Fruit fly (Drosophila melanogaster) whole organism, prepupa: Measurements from ENCODE around the gene Trs20.

Experiments used
- CG10631 ChIP-seq: fragments of 200-800 bp; sonication (Bioruptor generic); optimal IDR thresholded peaks from 2 replicates; lab custom pipeline; 2016; ENCODE audit warnings: missing biosample characterization, missing genetic modification characterization
- CG15336 ChIP-seq: fragments of 200-800 bp; sonication (Bioruptor generic); IDR thresholded peaks from 2 replicates; pipeline ENCODE4 v1.3.6; 2022; ENCODE audit warnings: missing biosample characterization, missing genetic modification characterization
- CG1621 ChIP-seq: fragments of 200-800 bp; sonication (Bioruptor generic); optimal IDR thresholded peaks from 3 replicates; lab custom pipeline; 2018; ENCODE audit warnings: missing biosample characterization, mild to moderate bottlenecking, missing genetic modification characterization
- CG3919 ChIP-seq: fragments of 200-800 bp; sonication (Bioruptor generic); optimal IDR thresholded peaks from 3 replicates; lab custom pipeline; 2016; ENCODE audit warnings: missing biosample characterization, missing genetic modification characterization
- CG6163 ChIP-seq: fragments of 200-800 bp; sonication (Bioruptor generic); IDR thresholded peaks from 3 replicates; pipeline ENCODE4 v1.3.6; 2022; ENCODE audit warnings: missing biosample characterization, missing genetic modification characterization
- CG6276 ChIP-seq: fragments of 200-800 bp; sonication (Bioruptor generic); optimal IDR thresholded peaks from 2 replicates; lab custom pipeline; 2017; ENCODE audit warnings: missing biosample characterization, mild to moderate bottlenecking, missing genetic modification characterization
- CG6808 ChIP-seq: fragments of 200-800 bp; sonication (Bioruptor generic); optimal IDR thresholded peaks from 3 replicates; lab custom pipeline; 2017; ENCODE audit warnings: missing biosample characterization, missing genetic modification characterization, mild to moderate bottlenecking, moderate library complexity, missing genetic modification reagents
- CG8119 ChIP-seq: fragments of 200-800 bp; sonication (Bioruptor generic); IDR thresholded peaks from 3 replicates; pipeline ENCODE4 v1.3.6; 2022; ENCODE audit warnings: missing biosample characterization, missing genetic modification characterization
- CG8319 ChIP-seq: fragments of 200-800 bp; sonication (Bioruptor generic); optimal IDR thresholded peaks from 3 replicates; lab custom pipeline; 2016; ENCODE audit warnings: missing biosample characterization, missing genetic modification characterization
- Eip78C ChIP-seq: fragments of 200-800 bp; sonication (Bioruptor generic); peaks from one replicate; lab custom pipeline; 2016; ENCODE audit warnings: missing biosample characterization, missing genetic modification characterization
- Ets96B ChIP-seq: fragments of 200-800 bp; optimal IDR thresholded peaks from 2 replicates; lab custom pipeline; 2019; ENCODE audit warnings: missing biosample characterization, mild to moderate bottlenecking, missing genetic modification characterization, moderate library complexity
- Gug ChIP-seq: fragments of 200-800 bp; sonication (Bioruptor generic); IDR thresholded peaks from 2 replicates; pipeline ENCODE4 v1.3.6; 2022; ENCODE audit warnings: missing biosample characterization, missing genetic modification characterization
- Hr38 ChIP-seq: sonication (Bioruptor generic); optimal IDR thresholded peaks from 2 replicates; lab custom pipeline; 2016; ENCODE audit warnings: missing biosample characterization, missing genetic modification characterization
- Hr39 ChIP-seq: fragments of 200-800 bp; sonication (Bioruptor generic); optimal IDR thresholded peaks from 2 replicates; lab custom pipeline; 2016; ENCODE audit warnings: missing biosample characterization, missing genetic modification characterization
- Hr4 ChIP-seq: fragments of 200-800 bp; sonication (Bioruptor generic); optimal IDR thresholded peaks from 3 replicates; lab custom pipeline; 2016; ENCODE audit warnings: missing biosample characterization, missing genetic modification characterization
- Lpt ChIP-seq: fragments of 200-800 bp; sonication (Bioruptor generic); optimal IDR thresholded peaks from 3 replicates; lab custom pipeline; 2016; ENCODE audit warnings: missing biosample characterization, missing genetic modification characterization
- Met ChIP-seq: fragments of 200-800 bp; sonication (Bioruptor generic); optimal IDR thresholded peaks from 3 replicates; lab custom pipeline; 2016; ENCODE audit warnings: missing biosample characterization, missing genetic modification characterization
- OdsH ChIP-seq: fragments of 200-800 bp; sonication (Bioruptor generic); optimal IDR thresholded peaks from 3 replicates; lab custom pipeline; 2016; ENCODE audit warnings: missing biosample characterization, missing genetic modification characterization
- Sox15 ChIP-seq: fragments of 200-800 bp; sonication (Bioruptor generic); optimal IDR thresholded peaks from 3 replicates; lab custom pipeline; 2016; ENCODE audit warnings: missing biosample characterization, missing genetic modification characterization
- achi ChIP-seq: fragments of 200-800 bp; sonication (Bioruptor generic); optimal IDR thresholded peaks from 3 replicates; lab custom pipeline; 2016; ENCODE audit warnings: missing biosample characterization, missing genetic modification characterization
- acj6 ChIP-seq: fragments of 200-800 bp; sonication (Bioruptor generic); optimal IDR thresholded peaks from 3 replicates; lab custom pipeline; 2016; ENCODE audit warnings: missing biosample characterization, missing genetic modification characterization
- cyc ChIP-seq: fragments of 200-800 bp; sonication (Bioruptor generic); optimal IDR thresholded peaks from 3 replicates; lab custom pipeline; 2016; ENCODE audit warnings: missing biosample characterization, missing genetic modification characterization
- dac ChIP-seq: fragments of 200-800 bp; sonication (Bioruptor generic); optimal IDR thresholded peaks from 2 replicates; lab custom pipeline; 2017; ENCODE audit warnings: missing biosample characterization, mild to moderate bottlenecking, missing genetic modification characterization
- eg ChIP-seq: fragments of 200-800 bp; sonication (Bioruptor generic); IDR thresholded peaks from 3 replicates; pipeline ENCODE4 v1.3.6; 2022; ENCODE audit warnings: missing biosample characterization, missing genetic modification characterization
- esn ChIP-seq: fragments of 200-800 bp; sonication (Bioruptor generic); optimal IDR thresholded peaks from 2 replicates; lab custom pipeline; 2016; ENCODE audit warnings: missing biosample characterization, mild to moderate bottlenecking, missing genetic modification characterization, moderate library complexity
- fd59A ChIP-seq: fragments of 200-800 bp; sonication (Bioruptor generic); optimal IDR thresholded peaks from 2 replicates; lab custom pipeline; 2017; ENCODE audit warnings: missing biosample characterization, mild to moderate bottlenecking, missing genetic modification characterization, missing genetic modification reagents
- fd85E ChIP-seq: fragments of 200-800 bp; sonication (Bioruptor generic); optimal IDR thresholded peaks from 3 replicates; lab custom pipeline; 2016; ENCODE audit warnings: missing biosample characterization, missing genetic modification characterization
- pdm3 ChIP-seq: fragments of 200-800 bp; sonication (Bioruptor generic); optimal IDR thresholded peaks from 3 replicates; lab custom pipeline; 2016; ENCODE audit warnings: missing biosample characterization, missing genetic modification characterization
- salr ChIP-seq, 2 experiments: fragments of 200-800 bp; sonication (Bioruptor generic); optimal IDR thresholded peaks; 3 replicates each; lab custom pipeline; 2016 to 2018; ENCODE audit warnings: missing biosample characterization in 2 of 2, missing genetic modification characterization in 2 of 2, mild to moderate bottlenecking in 1 of 2
- spab ChIP-seq: fragments of 200-800 bp; sonication (Bioruptor generic); optimal IDR thresholded peaks from 2 replicates; lab custom pipeline; 2017; ENCODE audit warnings: missing biosample characterization, mild to moderate bottlenecking, missing genetic modification characterization, missing genetic modification reagents
- ss ChIP-seq, 2 experiments: fragments of 200-800 bp; sonication (Bioruptor generic); optimal IDR thresholded peaks; 2 replicates in 1 of 2; 3 replicates in 1 of 2; lab custom pipeline; 2017 to 2018; ENCODE audit warnings: mild to moderate bottlenecking in 2 of 2, missing biosample characterization in 2 of 2, missing genetic modification characterization in 2 of 2, moderate library complexity in 1 of 2
- svp ChIP-seq: fragments of 200-800 bp; sonication (Bioruptor generic); peaks from one replicate; lab custom pipeline; 2016; ENCODE audit warnings: missing biosample characterization, missing genetic modification characterization
- topi ChIP-seq: fragments of 200-800 bp; sonication (Bioruptor generic); optimal IDR thresholded peaks from 3 replicates; lab custom pipeline; 2016; ENCODE audit warnings: missing biosample characterization, missing genetic modification characterization
- vri ChIP-seq: fragments of 200-800 bp; sonication (Bioruptor generic); optimal IDR thresholded peaks from 3 replicates; lab custom pipeline; 2016; ENCODE audit warnings: missing biosample characterization, mild to moderate bottlenecking, missing genetic modification characterization

The Trs20 gene

dm6 chr3L:16157251-16158190, 26.1 kb upstream of the Trs20 start (continued):
- TF ChIP-seq ss (GFP tag; optimal IDR thresholded peaks at IDR 0.05; lab: Kevin White, UChicago) (peak in 1 of 2 experiments; percentile 51), CG8119 (GFP tag; lab: Robert Waterston, UW) (peak; percentile 70), Hr39 (GFP tag; lab: Kevin White, UChicago) (peak; percentile 39), Hr38 (GFP tag; lab: Kevin White, UChicago) (no peak), salr (GFP tag; optimal IDR thresholded peaks at IDR 0.05; lab: Kevin White, UChicago) (peak in 1 of 2 experiments; percentile 71), dac (GFP tag; lab: Kevin White, UChicago) (no peak), esn (GFP tag; lab: Kevin White, UChicago) (peak; percentile 40), CG6808 (GFP tag; lab: Kevin White, UChicago) (peak; percentile 2), CG10631 (GFP tag; lab: Kevin White, UChicago) (peak; percentile 62), topi (GFP tag; lab: Kevin White, UChicago) (peak; percentile 42), svp (peak; percentile 62), CG6276 (GFP tag; lab: Kevin White, UChicago) (peak; percentile 64), Lpt (GFP tag; lab: Kevin White, UChicago) (peak; percentile 21), Ets96B (tag; lab: Kevin White, UChicago) (peak; percentile 28), CG15336 (GFP tag; lab: Robert Waterston, UW) (no peak), OdsH (GFP tag; lab: Kevin White, UChicago) (peak; percentile 56), pdm3 (GFP tag; lab: Kevin White, UChicago) (peak; percentile 57), spab (GFP tag; lab: Kevin White, UChicago) (peak; percentile 10), fd85E (GFP tag; lab: Kevin White, UChicago) (no peak), Gug (peak; percentile 61), CG8319 (GFP tag; lab: Kevin White, UChicago) (peak; percentile 40), acj6 (GFP tag; lab: Kevin White, UChicago) (peak; percentile 64)

- TF ChIP-seq achi (GFP tag; lab: Kevin White, UChicago) (no peak), CG8119 (GFP tag; lab: Robert Waterston, UW) (peak; percentile 51; the same call in 2 of the 3 replicates), salr (GFP tag; optimal IDR thresholded peaks at IDR 0.05; lab: Kevin White, UChicago) (no peak), CG15336 (GFP tag; lab: Robert Waterston, UW) (peak; percentile 48), CG6808 (GFP tag; lab: Kevin White, UChicago) (no peak), fd59A (no peak), eg (peak; percentile 67; the same call in 2 of the 3 replicates), CG3919 (GFP tag; lab: Kevin White, UChicago) (no peak), Sox15 (no peak), CG6276 (GFP tag; lab: Kevin White, UChicago) (peak; percentile 42)
These were observed 25.4 kb upstream of the Trs20 start for dm6 chr3L:16156788-16157208.

- no peak for TF ChIP-seq CG8319 (GFP tag; lab: Kevin White, UChicago)
- TF ChIP-seq Eip78C (GFP tag; lab: Kevin White, UChicago) = peak; percentile 28
- peak; percentile 38 for TF ChIP-seq svp
These were observed 24.1 kb upstream of the Trs20 start for dm6 chr3L:16155547-16155946.

dm6 chr3L:16153650-16154049, 22.2 kb upstream of the Trs20 start:
- TF ChIP-seq dac (GFP tag; lab: Kevin White, UChicago) (no peak), cyc (GFP tag; lab: Kevin White, UChicago) (no peak), Sox15 (no peak), vri (GFP tag; lab: Kevin White, UChicago) (peak; percentile 47), Hr4 (no peak), fd59A (no peak), Met (GFP tag; lab: Kevin White, UChicago) (peak; percentile 18), achi (GFP tag; lab: Kevin White, UChicago) (no peak), CG1621 (tag; lab: Kevin White, UChicago) (no peak), CG6163 (GFP tag; lab: Robert Waterston, UW) (no peak), CG8119 (GFP tag; lab: Robert Waterston, UW) (no peak), Eip78C (GFP tag; lab: Kevin White, UChicago) (peak; percentile 62)
